Worm (Caenorhabditis elegans) whole organism, L2 larva: ENCODE data around the gene F49C12.15.

ENCODE experiments used
- F13H6.1 ChIP-seq: sonication (generic microtip); optimal IDR thresholded peaks from 2 replicates; lab custom pipeline; 2016; ENCODE audit warnings: missing genetic modification characterization, missing compliant biosample characterization
- Y55F3AM.14 ChIP-seq: fragments of 200-800 bp; sonication (Bioruptor generic); optimal IDR thresholded peaks from 2 replicates; lab custom pipeline; 2018; ENCODE audit warnings: mild to moderate bottlenecking, missing genetic modification characterization, missing compliant biosample characterization
- ZK546.5 ChIP-seq: sonication (generic microtip); optimal IDR thresholded peaks from 2 replicates; lab custom pipeline; 2017; ENCODE audit warnings: missing biosample characterization, missing genetic modification characterization
- aly-2 ChIP-seq: fragments of 150-350 bp; optimal IDR thresholded peaks from 2 replicates; lab custom pipeline; 2014; ENCODE audit warnings: missing biosample characterization, missing genetic modification characterization
- ama-1 ChIP-seq: fragments of 150-350 bp; optimal IDR thresholded peaks from 2 replicates; lab custom pipeline; 2018; ENCODE audit warnings: inconsistent platforms
- ceh-16 ChIP-seq: fragments of 150-350 bp; optimal IDR thresholded peaks from 2 replicates; lab custom pipeline; 2014; ENCODE audit warnings: missing biosample characterization, missing genetic modification characterization
- ceh-82 ChIP-seq: fragments of 150-350 bp; optimal IDR thresholded peaks from 2 replicates; lab custom pipeline; 2014; ENCODE audit warnings: missing biosample characterization, missing genetic modification characterization
- crh-2 ChIP-seq: sonication (generic microtip); optimal IDR thresholded peaks from 2 replicates; lab custom pipeline; 2017; ENCODE audit warnings: missing biosample characterization, missing genetic modification characterization
- egl-27 ChIP-seq: sonication (generic microtip); optimal IDR thresholded peaks from 3 replicates; lab custom pipeline; 2017; ENCODE audit warnings: missing biosample characterization, missing genetic modification reagents, missing genetic modification characterization
- elt-3 ChIP-seq: sonication (generic microtip); optimal IDR thresholded peaks from 2 replicates; lab custom pipeline; 2017; ENCODE audit warnings: missing biosample characterization, missing genetic modification characterization
- fos-1 ChIP-seq: fragments of 150-350 bp; optimal IDR thresholded peaks from 2 replicates; lab custom pipeline; 2014; ENCODE audit warnings: missing biosample characterization, missing genetic modification characterization
- gmeb-1 ChIP-seq: fragments of 150-350 bp; optimal IDR thresholded peaks from 2 replicates; lab custom pipeline; 2014; ENCODE audit warnings: missing biosample characterization, missing genetic modification characterization
- lin-11 ChIP-seq: fragments of 150-350 bp; sonication (generic microtip); optimal IDR thresholded peaks from 2 replicates; lab custom pipeline; 2014; ENCODE audit warnings: missing biosample characterization, missing genetic modification characterization, inconsistent platforms, mixed read lengths
- lin-13 ChIP-seq: fragments of 150-350 bp; optimal IDR thresholded peaks from 2 replicates; lab custom pipeline; 2014; ENCODE audit warnings: missing biosample characterization, missing genetic modification reagents, missing genetic modification characterization
- lsy-2 ChIP-seq, 2 experiments: fragments of 150-350 bp in 1 of 2; sonication (generic microtip) in 1 of 2; optimal IDR thresholded peaks; 2 replicates each; lab custom pipeline; 2014 to 2017; ENCODE audit warnings: missing biosample characterization in 2 of 2, missing genetic modification characterization in 2 of 2
- mab-5 ChIP-seq: fragments of 150-350 bp; optimal IDR thresholded peaks from 2 replicates; lab custom pipeline; 2014; ENCODE audit warnings: missing biosample characterization, missing genetic modification characterization
- mbf-1 ChIP-seq: sonication (generic microtip); optimal IDR thresholded peaks from 2 replicates; lab custom pipeline; 2017; ENCODE audit warnings: missing biosample characterization, missing genetic modification characterization
- mdl-1 ChIP-seq, 2 experiments: fragments of 150-350 bp in 1 of 2; sonication (generic microtip) in 1 of 2; optimal IDR thresholded peaks; 2 replicates each; lab custom pipeline; 2017; ENCODE audit warnings: missing biosample characterization in 2 of 2, missing genetic modification characterization in 2 of 2
- nhr-10 ChIP-seq: sonication (generic microtip); optimal IDR thresholded peaks from 2 replicates; lab custom pipeline; 2017; ENCODE audit warnings: missing biosample characterization, missing genetic modification characterization
- nhr-11 ChIP-seq: fragments of 150-350 bp; optimal IDR thresholded peaks from 2 replicates; lab custom pipeline; 2014; ENCODE audit warnings: missing biosample characterization, missing genetic modification characterization
- nhr-12 ChIP-seq: fragments of 150-350 bp; optimal IDR thresholded peaks from 2 replicates; lab custom pipeline; 2014; ENCODE audit warnings: missing biosample characterization, missing genetic modification characterization
- nhr-129 ChIP-seq: fragments of 150-350 bp; optimal IDR thresholded peaks from 2 replicates; lab custom pipeline; 2014; ENCODE audit warnings: missing biosample characterization, missing genetic modification characterization
- nhr-23 ChIP-seq: fragments of 150-350 bp; optimal IDR thresholded peaks from 2 replicates; lab custom pipeline; 2014; ENCODE audit warnings: missing biosample characterization, missing genetic modification reagents, missing genetic modification characterization
- nhr-6 ChIP-seq: fragments of 150-350 bp; optimal IDR thresholded peaks from 2 replicates; lab custom pipeline; 2014; ENCODE audit warnings: missing biosample characterization, missing genetic modification characterization
- peb-1 ChIP-seq: fragments of 150-350 bp; optimal IDR thresholded peaks from 2 replicates; lab custom pipeline; 2014; ENCODE audit warnings: missing biosample characterization, missing genetic modification characterization
- skn-1 ChIP-seq: sonication (generic microtip); optimal IDR thresholded peaks from 2 replicates; lab custom pipeline; 2017; ENCODE audit warnings: missing biosample characterization, missing genetic modification characterization
- sma-3 ChIP-seq: sonication (generic microtip); optimal IDR thresholded peaks from 2 replicates; lab custom pipeline; 2016; ENCODE audit warnings: missing genetic modification reagents, missing genetic modification characterization, missing compliant biosample characterization
- sma-9 ChIP-seq, 2 experiments: fragments of 150-350 bp in 1 of 2; sonication (generic microtip) in 1 of 2; optimal IDR thresholded peaks; 2 replicates each; lab custom pipeline; 2014 to 2016; ENCODE audit warnings: missing genetic modification characterization in 2 of 2, mild to moderate bottlenecking in 1 of 2, missing biosample characterization in 1 of 2, missing compliant biosample characterization in 1 of 2, missing genetic modification reagents in 1 of 2, moderate library complexity in 1 of 2
- snpc-4 ChIP-seq: fragments of 150-350 bp; optimal IDR thresholded peaks from 2 replicates; lab custom pipeline; 2014; ENCODE audit warnings: missing biosample characterization, missing genetic modification characterization
- unc-39 ChIP-seq: fragments of 150-350 bp; optimal IDR thresholded peaks from 2 replicates; lab custom pipeline; 2014; ENCODE audit warnings: missing biosample characterization, missing genetic modification characterization
- unc-55 ChIP-seq: fragments of 150-350 bp; sonication (generic microtip); optimal IDR thresholded peaks from 3 replicates; lab custom pipeline; 2014; ENCODE audit warnings: missing biosample characterization, missing genetic modification reagents, missing genetic modification characterization
- unc-62 ChIP-seq: fragments of 150-350 bp; optimal IDR thresholded peaks from 2 replicates; lab custom pipeline; 2014; ENCODE audit warnings: missing biosample characterization, missing genetic modification reagents, missing genetic modification characterization
- zag-1 ChIP-seq: fragments of 150-350 bp; optimal IDR thresholded peaks from 2 replicates; lab custom pipeline; 2014; ENCODE audit warnings: missing biosample characterization, missing genetic modification characterization
- ztf-1 ChIP-seq: fragments of 200-800 bp; sonication (Bioruptor generic); conservative IDR thresholded peaks from 2 replicates; pipeline ENCODE4 v1.3.6; 2022; ENCODE audit warnings: missing genetic modification characterization, missing compliant biosample characterization
- ztf-11 ChIP-seq: sonication (generic microtip); optimal IDR thresholded peaks from 2 replicates; lab custom pipeline; 2017; ENCODE audit warnings: missing biosample characterization, missing genetic modification characterization

The F49C12.15 gene

DNA sequence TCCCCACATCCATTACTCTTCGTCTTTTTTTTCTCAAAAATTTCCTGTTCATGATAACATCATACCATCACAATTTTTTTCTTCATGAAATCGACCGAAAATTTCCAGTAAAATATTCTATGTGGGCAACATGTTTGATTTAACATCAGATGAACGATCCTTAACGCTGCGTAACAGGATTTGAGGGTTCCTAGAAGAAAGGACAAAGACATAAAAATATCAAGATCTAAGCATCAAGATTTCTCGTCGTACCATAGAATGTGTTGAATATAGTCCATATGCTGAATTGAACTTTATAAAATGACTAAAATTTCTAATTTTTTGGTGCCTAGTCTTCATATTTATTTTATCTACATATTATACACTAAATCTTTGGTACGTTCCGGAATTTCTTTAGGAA is 24.1 kb upstream of the F49C12.15 start, which contains the start of gene F49C12.3:
Gene F49C12.3 (plus strand): TSS at position 301 of the 400 bp plus-strand sequence.
- TF ChIP-seq ztf-1 (GFP tag; lab: Robert Waterston, UW) (no peak), ceh-82 (tag; lab: Kevin White, UChicago) (no peak), lin-11 (tag; lab: Kevin White, UChicago) (no peak), sma-3 (no peak), lin-13 (GFP tag; lab: Kevin White, UChicago) (no peak), nhr-10 (tag; lab: Kevin White, UChicago) (no peak), gmeb-1 (tag; lab: Kevin White, UChicago) (no peak), mdl-1 (tag; optimal IDR thresholded peaks at IDR 0.05; lab: Kevin White, UChicago) (no peak), mab-5 (tag; lab: Kevin White, UChicago) (no peak)

DNA sequence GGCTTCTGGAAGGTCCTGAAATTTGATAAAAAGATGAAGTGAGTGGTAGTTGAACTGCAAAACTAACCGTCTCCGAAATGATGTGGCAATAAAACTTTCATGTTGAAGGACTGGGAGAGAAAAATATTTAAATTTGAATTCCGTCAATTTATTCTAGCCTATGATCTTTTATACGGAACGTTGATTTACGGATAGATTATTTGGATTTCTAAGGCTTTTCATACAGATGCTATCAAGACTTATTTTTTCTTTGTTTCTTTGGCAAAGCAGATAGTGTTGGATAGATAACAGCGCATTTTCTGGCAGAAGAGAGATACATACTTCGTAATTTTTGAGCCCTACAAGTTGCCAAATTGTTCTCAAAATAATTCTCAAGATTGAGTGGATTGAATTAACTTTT is 20.3 kb upstream of the F49C12.15 start, which contains the start of gene F49C12.4:
Gene F49C12.4 (minus strand): TSS at position 101 of the 400 bp plus-strand sequence.
- TF ChIP-seq unc-39 (tag; lab: Kevin White, UChicago) (no peak), ztf-11 (tag; lab: Kevin White, UChicago) (no peak), aly-2 (tag; lab: Kevin White, UChicago) (no peak), lin-11 (tag; lab: Kevin White, UChicago) (no peak), ceh-82 (tag; lab: Kevin White, UChicago) (no peak), nhr-11 (tag; lab: Kevin White, UChicago) (no peak), lin-13 (GFP tag; lab: Kevin White, UChicago) (no peak), F13H6.1 (tag; lab: Kevin White, UChicago) (no peak), ceh-16 (no peak), sma-3 (no peak), skn-1 (no peak), zag-1 (tag; lab: Kevin White, UChicago) (no peak), ZK546.5 (tag; lab: Kevin White, UChicago) (no peak), nhr-6 (tag; lab: Kevin White, UChicago) (no peak), unc-62 (GFP tag; lab: Kevin White, UChicago) (no peak), sma-9 (GFP tag; optimal IDR thresholded peaks at IDR 0.05; lab: Kevin White, UChicago) (no peak), sma-9 (tag; optimal IDR thresholded peaks at IDR 0.05; lab: Kevin White, UChicago) (no peak), ama-1 (lab: Kevin White, UChicago) (no peak), unc-55 (GFP tag; lab: Kevin White, UChicago) (no peak), lsy-2 (tag; optimal IDR thresholded peaks at IDR 0.05; lab: Kevin White, UChicago) (no peak), mbf-1 (tag; lab: Kevin White, UChicago) (no peak)
- TF ChIP-seq, all 48 proteins: peak for 0

ce11 chrIV:9304617-9305016 is 19.6 kb upstream of the F49C12.15 start, which contains the start of gene F49C12.5:
F49C12.5 (plus strand) TSS chrIV:9304917.
- TF ChIP-seq aly-2 (tag; lab: Kevin White, UChicago), result no peak
- no peak for TF ChIP-seq nhr-12 (tag; lab: Kevin White, UChicago)
- TF ChIP-seq Y55F3AM.14 (GFP tag; lab: Kevin White, UChicago), result no peak
- no peak for TF ChIP-seq ztf-1 (GFP tag; lab: Robert Waterston, UW)
- TF ChIP-seq mbf-1 (tag; lab: Kevin White, UChicago), result no peak
- no peak for TF ChIP-seq elt-3 (tag; lab: Kevin White, UChicago)
- no peak for TF ChIP-seq lin-11 (tag; lab: Kevin White, UChicago)
- no peak for TF ChIP-seq ceh-16
- TF ChIP-seq nhr-23 (tag; lab: Kevin White, UChicago), result no peak
- TF ChIP-seq zag-1 (tag; lab: Kevin White, UChicago), result no peak
- no peak for TF ChIP-seq crh-2 (tag; lab: Kevin White, UChicago)
- TF ChIP-seq snpc-4 (tag; lab: Kevin White, UChicago), result no peak
- TF ChIP-seq ztf-11 (tag; lab: Kevin White, UChicago), result no peak

- TF ChIP-seq crh-2 (tag; lab: Kevin White, UChicago) (no peak), lin-11 (tag; lab: Kevin White, UChicago) (no peak), snpc-4 (tag; lab: Kevin White, UChicago) (no peak), unc-39 (tag; lab: Kevin White, UChicago) (no peak), peb-1 (tag; lab: Kevin White, UChicago) (no peak), ZK546.5 (tag; lab: Kevin White, UChicago) (no peak), nhr-129 (tag; lab: Kevin White, UChicago) (no peak), skn-1 (no peak), egl-27 (no peak), nhr-23 (tag; lab: Kevin White, UChicago) (no peak), fos-1 (tag; lab: Kevin White, UChicago) (no peak), sma-3 (no peak), ceh-16 (no peak), lin-13 (GFP tag; lab: Kevin White, UChicago) (no peak), mab-5 (tag; lab: Kevin White, UChicago) (no peak)
Observed at ce11 chrIV:9308975-9309374, 15.3 kb upstream of the F49C12.15 start, which contains the start of gene F49C12.6. F49C12.6 (minus strand) TSS chrIV:9309075.
